Worm (Caenorhabditis elegans) whole organism, midembryonic: ENCODE results near the gene ipmk-1.

ENCODE experiments used
- T22C8.4 ChIP-seq: fragments of 200-800 bp; sonication (Bioruptor generic); IDR thresholded peaks from 2 replicates; pipeline ENCODE4 v1.3.6; 2022; ENCODE audit warnings: missing genetic modification characterization, missing compliant biosample characterization
- cog-1 ChIP-seq: sonication (generic microtip); optimal IDR thresholded peaks from 2 replicates; lab custom pipeline; 2016; ENCODE audit warnings: missing genetic modification characterization, missing compliant biosample characterization
- flt-1 ChIP-seq: fragments of 200-800 bp; sonication (Bioruptor generic); IDR thresholded peaks from 2 replicates; pipeline ENCODE4 v1.3.6; 2022; ENCODE audit warnings: missing genetic modification characterization, missing compliant biosample characterization
- klf-2 ChIP-seq: fragments of 200-800 bp; sonication (Bioruptor generic); conservative IDR thresholded peaks from 2 replicates; pipeline ENCODE4 v1.3.6; 2022; ENCODE audit warnings: missing genetic modification reagents, missing genetic modification characterization, missing compliant biosample characterization
- med-1 ChIP-seq: sonication (generic microtip); optimal IDR thresholded peaks from 2 replicates; lab custom pipeline; 2017; ENCODE audit warnings: missing genetic modification characterization, mild to moderate bottlenecking, missing compliant biosample characterization, antibody characterized with exemption, missing genetic modification reagents; ENCODE audit not compliant: insufficient read depth
- ref-1 ChIP-seq: fragments of 200-800 bp; sonication (Bioruptor generic); conservative IDR thresholded peaks from 2 replicates; pipeline ENCODE4 v1.3.6; 2022; ENCODE audit warnings: missing genetic modification reagents, missing genetic modification characterization, missing compliant biosample characterization
- tab-1 ChIP-seq: fragments of 200-800 bp; sonication (Bioruptor generic); IDR thresholded peaks from 2 replicates; pipeline ENCODE4 v1.3.6; 2022; ENCODE audit warnings: missing genetic modification characterization, missing compliant biosample characterization
- ztf-23 ChIP-seq: fragments of 200-800 bp; sonication (Bioruptor generic); IDR thresholded peaks from 2 replicates; pipeline ENCODE4 v1.3.6; 2022; ENCODE audit warnings: missing genetic modification reagents, missing genetic modification characterization, missing compliant biosample characterization
- ztf-29 ChIP-seq: fragments of 200-800 bp; sonication (Bioruptor generic); IDR thresholded peaks from 2 replicates; pipeline ENCODE4 v1.3.6; 2022; ENCODE audit warnings: missing genetic modification reagents, missing genetic modification characterization, missing compliant biosample characterization

The ipmk-1 gene

DNA sequence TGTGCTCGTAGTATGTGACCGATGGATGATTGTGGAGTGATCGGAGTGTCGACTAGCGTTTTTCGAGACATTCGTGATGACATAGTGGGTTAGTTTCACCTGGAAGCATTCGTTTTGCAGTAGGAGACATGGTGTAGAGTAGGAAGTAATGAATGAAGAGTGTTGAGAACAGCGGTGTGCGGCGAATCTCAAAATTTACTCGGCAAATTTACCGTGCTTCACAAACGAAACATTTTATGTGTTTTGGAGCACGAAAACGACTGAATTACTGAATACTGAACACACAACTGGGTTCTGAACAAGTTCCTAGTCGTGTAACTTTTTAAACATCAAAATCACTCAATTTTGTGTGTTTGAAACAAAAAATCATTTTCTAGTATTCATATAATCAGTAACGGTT, 33.1 kb downstream of the ipmk-1 start, which contains the start of gene K08E7.6:
K08E7.6 (minus strand) TSS at position 101 of the 400 bp plus-strand sequence.
- TF ChIP-seq ref-1: no peak
- TF ChIP-seq flt-1 (GFP tag; lab: Robert Waterston, UW): no peak
- no peak for TF ChIP-seq ztf-29 (GFP tag; lab: Robert Waterston, UW)
- no peak for TF ChIP-seq med-1 (GFP tag; lab: Kevin White, UChicago)
- TF ChIP-seq T22C8.4 (GFP tag; lab: Robert Waterston, UW): no peak
- no peak for TF ChIP-seq ztf-23 (GFP tag; lab: Robert Waterston, UW)
- TF ChIP-seq klf-2 (GFP tag; lab: Robert Waterston, UW): no peak

DNA sequence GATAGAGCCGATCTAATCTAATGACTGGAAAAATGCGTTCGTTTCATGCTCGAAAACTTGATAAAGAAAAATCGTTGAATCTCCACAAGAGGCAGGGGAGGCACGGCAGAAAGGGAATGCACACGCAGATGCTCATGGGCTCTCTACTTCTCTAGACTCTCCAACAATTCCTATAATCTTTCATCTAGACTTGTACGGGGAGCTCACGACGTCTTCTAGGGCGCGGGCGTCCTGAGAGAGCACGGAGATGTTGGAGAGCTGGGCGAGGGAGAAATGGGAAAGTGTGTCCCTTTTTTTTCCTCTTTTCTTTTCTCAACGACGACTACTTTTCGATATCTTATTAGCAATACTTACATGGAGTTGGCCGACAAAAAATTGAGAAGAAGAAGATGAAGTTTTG, 35.3 kb downstream of the ipmk-1 start:
- TF ChIP-seq ztf-23 (GFP tag; lab: Robert Waterston, UW) (no peak), tab-1 (GFP tag; lab: Robert Waterston, UW) (no peak), ref-1 (no peak), T22C8.4 (GFP tag; lab: Robert Waterston, UW) (no peak), med-1 (GFP tag; lab: Kevin White, UChicago) (no peak), cog-1 (no peak), klf-2 (GFP tag; lab: Robert Waterston, UW) (no peak), flt-1 (GFP tag; lab: Robert Waterston, UW) (no peak), ztf-29 (GFP tag; lab: Robert Waterston, UW) (no peak)

DNA sequence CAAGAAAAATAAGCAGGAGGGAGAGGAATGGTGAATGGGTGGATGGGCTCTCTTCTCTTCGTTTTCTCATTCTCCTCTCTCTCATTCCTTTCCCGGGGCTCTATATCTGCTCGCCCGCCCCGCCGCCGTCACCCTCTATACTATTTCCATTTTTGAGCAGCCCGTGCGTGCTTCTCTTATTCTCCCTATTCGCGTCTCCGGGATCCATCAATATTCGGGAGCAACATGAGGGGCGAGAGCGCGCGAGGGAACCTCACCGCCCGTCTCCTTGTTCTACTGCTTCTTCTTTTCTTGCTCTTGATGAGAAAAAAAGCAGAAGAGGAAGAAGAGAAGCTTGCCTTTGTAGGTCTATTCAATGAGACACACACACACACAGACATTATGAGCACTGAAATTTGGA, 36.2 kb downstream of the ipmk-1 start:
- TF ChIP-seq ztf-23 (GFP tag; lab: Robert Waterston, UW) (0 out of 2 replicates have a peak, but pooled peaks have one; percentile 6), med-1 (GFP tag; lab: Kevin White, UChicago) (no peak), ref-1 (0 out of 2 replicates have a peak, but pooled peaks have one; percentile 44)

DNA sequence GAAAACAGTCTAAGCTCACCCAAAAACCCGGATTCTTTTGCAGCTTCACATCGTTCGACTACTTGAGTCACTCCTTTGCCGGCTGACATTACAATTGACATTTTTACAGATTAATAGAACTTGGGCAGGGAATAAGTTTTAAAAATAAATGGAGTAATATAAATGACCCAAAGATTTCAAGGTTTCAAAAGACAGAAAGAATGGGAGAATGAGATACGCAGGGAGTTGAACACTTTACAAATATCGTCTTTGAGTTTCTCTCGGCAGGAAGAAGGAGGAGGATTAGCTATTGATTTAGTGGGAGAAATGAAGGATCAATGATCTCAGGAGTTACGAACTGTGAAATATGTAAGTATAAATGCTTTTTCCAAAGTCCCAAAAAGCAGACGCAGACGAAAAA, 38.0 kb downstream of the ipmk-1 start, which contains the start of gene K08E7.8:
K08E7.8 (minus strand) TSS at position 101 of the 400 bp plus-strand sequence.
- TF ChIP-seq ztf-29 (GFP tag; lab: Robert Waterston, UW) (no peak), med-1 (GFP tag; lab: Kevin White, UChicago) (no peak), tab-1 (GFP tag; lab: Robert Waterston, UW) (no peak)

DNA sequence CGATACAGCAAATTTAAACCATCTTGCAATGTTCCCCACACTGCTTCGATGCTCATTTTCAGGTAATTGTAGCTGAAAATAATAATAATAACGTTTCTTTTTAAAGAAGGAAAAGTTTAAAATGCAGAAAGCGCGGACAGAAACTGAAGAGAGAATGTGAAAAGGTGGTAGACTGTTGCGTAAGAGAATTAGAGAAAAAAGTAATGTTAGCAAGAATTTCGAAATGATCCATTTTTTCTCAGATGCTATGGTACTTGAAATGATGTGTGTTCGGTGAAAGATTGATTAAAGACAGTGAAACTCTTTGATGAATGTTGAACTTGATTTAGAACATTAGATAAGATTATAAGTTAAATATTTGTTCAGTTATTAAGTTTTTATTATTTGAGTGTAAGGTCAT, 42.4 kb downstream of the ipmk-1 start, which contains the start of gene cul-6:
cul-6 (minus strand) TSS at position 79 of the 400 bp plus-strand sequence.
- no peak for TF ChIP-seq cog-1
- no peak for TF ChIP-seq ztf-29 (GFP tag; lab: Robert Waterston, UW)
- TF ChIP-seq ztf-23 (GFP tag; lab: Robert Waterston, UW): no peak
- no peak for TF ChIP-seq med-1 (GFP tag; lab: Kevin White, UChicago)
- TF ChIP-seq flt-1 (GFP tag; lab: Robert Waterston, UW): no peak
- no peak for TF ChIP-seq tab-1 (GFP tag; lab: Robert Waterston, UW)
- no peak for TF ChIP-seq T22C8.4 (GFP tag; lab: Robert Waterston, UW)
- TF ChIP-seq ref-1: no peak
- no peak for TF ChIP-seq klf-2 (GFP tag; lab: Robert Waterston, UW)

DNA sequence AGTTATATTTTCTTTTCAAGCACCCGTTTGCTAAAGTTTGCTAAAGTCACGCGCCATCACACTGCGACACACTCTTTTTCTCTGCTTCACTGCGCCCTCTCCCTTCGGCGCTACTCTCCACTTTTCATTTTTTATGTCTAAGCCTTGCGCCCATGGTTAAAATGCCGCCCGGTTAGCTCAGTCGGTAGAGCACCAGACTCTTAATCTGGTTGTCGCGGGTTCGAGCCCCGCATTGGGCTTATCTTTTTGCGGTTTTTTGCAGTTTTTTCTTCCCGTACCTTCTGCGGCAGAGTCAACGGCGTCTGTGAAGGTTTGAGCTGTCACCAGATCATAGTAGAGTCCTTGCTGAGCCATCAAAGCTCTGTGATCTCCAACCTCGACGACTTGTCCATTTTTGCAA, 46.6 kb downstream of the ipmk-1 start:
- TF ChIP-seq ref-1 (peak; percentile 51; the same call in 1 of the 2 replicates), klf-2 (GFP tag; lab: Robert Waterston, UW) (peak; percentile 69), flt-1 (GFP tag; lab: Robert Waterston, UW) (peak; percentile 63), cog-1 (peak; percentile 59), med-1 (GFP tag; lab: Kevin White, UChicago) (peak; percentile 49), T22C8.4 (GFP tag; lab: Robert Waterston, UW) (peak; percentile 76), tab-1 (GFP tag; lab: Robert Waterston, UW) (peak; percentile 80), ztf-23 (GFP tag; lab: Robert Waterston, UW) (peak; percentile 88), ztf-29 (GFP tag; lab: Robert Waterston, UW) (peak; percentile 71; the same call in 1 of the 2 replicates)

DNA sequence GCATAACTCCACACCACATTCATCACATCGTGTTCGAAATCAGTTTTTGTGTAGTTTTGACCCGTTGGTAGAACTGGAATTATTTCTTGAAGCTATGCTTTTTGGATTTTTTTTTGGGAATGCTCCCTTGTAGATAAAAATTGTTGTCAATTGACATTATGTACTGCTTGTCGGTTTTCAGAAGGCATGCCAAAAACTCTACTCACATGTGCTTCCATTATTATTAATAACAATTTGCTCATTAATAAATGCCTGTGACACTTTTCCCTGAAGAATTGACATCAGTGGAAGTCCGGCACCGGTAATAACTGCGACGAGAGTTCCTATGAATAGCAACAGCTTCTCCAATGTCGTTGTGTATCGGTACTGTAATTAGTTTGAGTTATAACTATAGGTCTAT, 49.0 kb downstream of the ipmk-1 start:
- TF ChIP-seq T22C8.4 (GFP tag; lab: Robert Waterston, UW) (no peak), cog-1 (no peak), ztf-29 (GFP tag; lab: Robert Waterston, UW) (no peak), flt-1 (GFP tag; lab: Robert Waterston, UW) (no peak), med-1 (GFP tag; lab: Kevin White, UChicago) (no peak), ztf-23 (GFP tag; lab: Robert Waterston, UW) (no peak), ref-1 (no peak), tab-1 (GFP tag; lab: Robert Waterston, UW) (no peak), klf-2 (GFP tag; lab: Robert Waterston, UW) (no peak)

DNA sequence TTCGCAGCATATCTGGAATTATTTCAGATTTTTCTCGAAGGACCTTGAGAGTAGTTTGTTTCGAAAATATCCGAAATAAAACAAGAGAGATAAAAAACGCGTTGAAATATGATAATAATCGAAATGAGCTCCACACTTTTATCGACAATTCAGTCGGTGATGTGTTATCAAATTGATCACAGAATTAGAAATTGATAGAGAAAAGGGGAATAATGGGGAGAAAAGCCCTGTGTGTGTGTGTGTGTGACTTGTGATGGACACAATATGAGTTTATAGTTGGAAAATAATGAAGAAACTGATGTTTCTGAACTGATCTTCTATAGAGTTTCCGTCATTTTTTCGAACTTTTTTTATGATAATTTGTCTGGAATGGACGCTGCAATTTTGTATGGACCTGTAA, 51.2 kb downstream of the ipmk-1 start, which contains the start of gene pgp-1:
pgp-1 (minus strand) TSS at position 12 of the 400 bp plus-strand sequence.
- TF ChIP-seq klf-2 (GFP tag; lab: Robert Waterston, UW) (no peak), ztf-29 (GFP tag; lab: Robert Waterston, UW) (no peak), cog-1 (no peak), med-1 (GFP tag; lab: Kevin White, UChicago) (no peak)

DNA sequence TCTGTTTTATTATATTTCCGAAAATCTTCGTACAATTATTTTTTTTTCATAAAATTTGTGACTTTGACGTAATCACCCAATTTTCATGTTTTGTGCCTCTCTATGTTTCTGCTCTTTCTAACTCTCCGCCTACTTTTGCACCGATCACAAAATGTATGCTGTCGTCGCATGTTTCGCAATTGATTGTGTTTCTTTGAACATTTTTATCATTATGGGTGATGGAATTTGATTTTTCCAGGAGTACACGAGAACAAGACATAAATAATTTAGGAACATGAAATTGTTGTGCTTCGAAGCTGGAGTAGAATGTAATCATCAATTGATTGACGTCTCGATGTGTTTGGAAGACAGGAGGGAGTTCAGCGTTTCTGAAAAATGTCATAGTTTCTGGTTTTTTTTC, 53.0 kb downstream of the ipmk-1 start:
- no peak for TF ChIP-seq ref-1
- no peak for TF ChIP-seq flt-1 (GFP tag; lab: Robert Waterston, UW)
- no peak for TF ChIP-seq med-1 (GFP tag; lab: Kevin White, UChicago)
- no peak for TF ChIP-seq klf-2 (GFP tag; lab: Robert Waterston, UW)
